Worm (Caenorhabditis elegans): Measurements from ENCODE around the gene imph-1.
A peak's percentile ranks its signal among the peaks of the same experiment; 100 is the strongest.

Gene imph-1

ce11 chrIII:4553316-4553715 is at the start of gene imph-1:
imph-1 (plus strand) TSS chrIII:4553616.
- no peak for TF ChIP-seq nhr-237 (tag; optimal IDR thresholded peaks at IDR 0.05)
- no peak for TF ChIP-seq unc-39 (tag; optimal IDR thresholded peaks at IDR 0.05)
- no peak for TF ChIP-seq sptf-1 (tag; optimal IDR thresholded peaks at IDR 0.05)
- TF ChIP-seq unc-120 (tag; optimal IDR thresholded peaks at IDR 0.05; ENCODE audit: poor library complexity, severe bottlenecking): no peak
- TF ChIP-seq blmp-1 (tag; optimal IDR thresholded peaks at IDR 0.05): no peak
- TF ChIP-seq elt-3 (tag; optimal IDR thresholded peaks at IDR 0.05): no peak
- TF ChIP-seq lin-32 (GFP tag; optimal IDR thresholded peaks at IDR 0.05): no peak
- no peak for TF ChIP-seq unc-62 (GFP tag; optimal IDR thresholded peaks at IDR 0.05)
- no peak for TF ChIP-seq lsy-2 (tag; optimal IDR thresholded peaks at IDR 0.05)
- no peak for TF ChIP-seq nhr-76 (tag; optimal IDR thresholded peaks at IDR 0.05)
- TF ChIP-seq ceh-39 (tag; optimal IDR thresholded peaks at IDR 0.05): no peak
- TF ChIP-seq snpc-4 (tag; optimal IDR thresholded peaks at IDR 0.05): no peak
- TF ChIP-seq ces-1 (GFP tag; optimal IDR thresholded peaks at IDR 0.05): no peak
- no peak for TF ChIP-seq tbx-8 (GFP tag; optimal IDR thresholded peaks at IDR 0.05)
- no peak for TF ChIP-seq nhr-2 (tag; optimal IDR thresholded peaks at IDR 0.05)
- TF ChIP-seq cnd-1 (tag; optimal IDR thresholded peaks at IDR 0.05): no peak
- no peak for TF ChIP-seq hlh-1 (tag; optimal IDR thresholded peaks at IDR 0.05)
- TF ChIP-seq sem-2 (GFP tag; optimal IDR thresholded peaks at IDR 0.05): no peak
- no peak for TF ChIP-seq mep-1 (tag; optimal IDR thresholded peaks at IDR 0.05)

ce11 chrIII:4504358-4504757 is 49.1 kb upstream of the imph-1 start:
- TF ChIP-seq bed-3 (GFP tag; optimal IDR thresholded peaks at IDR 0.05): no peak
- TF ChIP-seq ces-1 (GFP tag; optimal IDR thresholded peaks at IDR 0.05): peak; percentile 56
- peak; percentile 44 for TF ChIP-seq unc-120 (tag; optimal IDR thresholded peaks at IDR 0.05; ENCODE audit: poor library complexity, severe bottlenecking)

- TF ChIP-seq elt-3 (tag; optimal IDR thresholded peaks at IDR 0.05) (no peak), mab-5 (tag; optimal IDR thresholded peaks at IDR 0.05) (no peak), zip-8 (tag; optimal IDR thresholded peaks at IDR 0.05) (no peak), flh-1 (GFP tag; optimal IDR thresholded peaks at IDR 0.05) (no peak), ceh-83 (GFP tag; optimal IDR thresholded peaks at IDR 0.05) (no peak), unc-120 (tag; optimal IDR thresholded peaks at IDR 0.05; ENCODE audit: poor library complexity, severe bottlenecking) (no peak)
Measured at ce11 chrIII:4504934-4505484, 48.4 kb upstream of the imph-1 start.

ce11 chrIII:4505726-4506125 is 47.7 kb upstream of the imph-1 start:
- TF ChIP-seq nhr-237 (tag; optimal IDR thresholded peaks at IDR 0.05) (no peak), ceh-83 (GFP tag; optimal IDR thresholded peaks at IDR 0.05) (no peak), mls-2 (tag; optimal IDR thresholded peaks at IDR 0.05) (peak; percentile 58), ces-1 (GFP tag; optimal IDR thresholded peaks at IDR 0.05) (peak; percentile 97), M03D4.4 (tag; optimal IDR thresholded peaks at IDR 0.05) (peak; percentile 20)

ce11 chrIII:4506140-4506539 is 47.3 kb upstream of the imph-1 start:
- TF ChIP-seq M03D4.4 (tag; optimal IDR thresholded peaks at IDR 0.05) (no peak), lin-32 (GFP tag; optimal IDR thresholded peaks at IDR 0.05) (no peak), mab-5 (tag; optimal IDR thresholded peaks at IDR 0.05) (no peak), nhr-76 (tag; optimal IDR thresholded peaks at IDR 0.05) (no peak), snpc-4 (tag; optimal IDR thresholded peaks at IDR 0.05) (no peak), lin-13 (tag; optimal IDR thresholded peaks at IDR 0.05) (no peak), sem-2 (GFP tag; optimal IDR thresholded peaks at IDR 0.05) (no peak), ceh-43 (GFP tag; optimal IDR thresholded peaks at IDR 0.05) (no peak), flh-1 (GFP tag; optimal IDR thresholded peaks at IDR 0.05) (no peak), bed-3 (GFP tag; optimal IDR thresholded peaks at IDR 0.05) (no peak), ceh-83 (GFP tag; optimal IDR thresholded peaks at IDR 0.05) (no peak), mls-2 (tag; optimal IDR thresholded peaks at IDR 0.05) (no peak), mep-1 (tag; optimal IDR thresholded peaks at IDR 0.05) (no peak), nhr-12 (tag; optimal IDR thresholded peaks at IDR 0.05) (no peak), elt-3 (tag; optimal IDR thresholded peaks at IDR 0.05) (no peak), nhr-237 (tag; optimal IDR thresholded peaks at IDR 0.05) (no peak), cnd-1 (tag; optimal IDR thresholded peaks at IDR 0.05) (no peak), nhr-2 (tag; optimal IDR thresholded peaks at IDR 0.05) (no peak)

- no peak for TF ChIP-seq nhr-2 (tag; optimal IDR thresholded peaks at IDR 0.05)
- TF ChIP-seq unc-62 (GFP tag; optimal IDR thresholded peaks at IDR 0.05): no peak
- TF ChIP-seq nhr-76 (tag; optimal IDR thresholded peaks at IDR 0.05): no peak
- TF ChIP-seq lin-32 (GFP tag; optimal IDR thresholded peaks at IDR 0.05): no peak
- TF ChIP-seq bed-3 (GFP tag; optimal IDR thresholded peaks at IDR 0.05): no peak
- TF ChIP-seq elt-3 (tag; optimal IDR thresholded peaks at IDR 0.05): no peak
- TF ChIP-seq ceh-43 (GFP tag; optimal IDR thresholded peaks at IDR 0.05): no peak
- no peak for TF ChIP-seq sem-2 (GFP tag; optimal IDR thresholded peaks at IDR 0.05)
- TF ChIP-seq drap-1 (GFP tag; optimal IDR thresholded peaks at IDR 0.05): no peak
- no peak for TF ChIP-seq tbx-8 (GFP tag; optimal IDR thresholded peaks at IDR 0.05)
- TF ChIP-seq nhr-237 (tag; optimal IDR thresholded peaks at IDR 0.05): no peak
- TF ChIP-seq mls-2 (tag; optimal IDR thresholded peaks at IDR 0.05): no peak
- TF ChIP-seq blmp-1 (tag; optimal IDR thresholded peaks at IDR 0.05): no peak
- no peak for TF ChIP-seq cnd-1 (tag; optimal IDR thresholded peaks at IDR 0.05)
- no peak for TF ChIP-seq flh-1 (GFP tag; optimal IDR thresholded peaks at IDR 0.05)
Measured at ce11 chrIII:4506590-4507128, 46.8 kb upstream of the imph-1 start.

Measured in whole organism, mixed stage, embryonic.